Fruit fly (Drosophila melanogaster): Measurements from ENCODE around the gene Cpr97Eb.

DNA sequence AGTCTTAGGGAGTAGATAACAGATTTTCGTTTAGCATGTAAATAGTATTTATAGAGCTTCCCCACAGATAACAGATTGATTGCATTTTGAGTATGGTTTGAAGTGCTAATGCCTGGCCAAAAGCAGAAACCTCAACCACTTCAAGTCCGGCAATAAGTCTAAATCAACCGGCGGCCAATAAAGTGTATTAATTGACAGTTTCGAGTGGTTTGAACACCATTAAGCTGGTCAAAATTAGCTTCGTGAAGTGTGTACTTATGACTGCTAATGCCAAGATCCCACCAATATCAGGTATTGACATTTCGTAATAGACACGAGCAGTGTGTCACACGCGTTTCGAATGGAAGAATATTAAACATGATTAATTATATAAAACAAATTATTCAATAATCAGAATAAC, 14.5 kb upstream of the Cpr97Eb start:
- TF ChIP-seq sc (optimal IDR thresholded peaks at IDR 0.05) = no peak
- TF ChIP-seq sc (GFP tag; optimal IDR thresholded peaks at IDR 0.05) = no peak
- no peak for TF ChIP-seq CG16863 (GFP tag; optimal IDR thresholded peaks at IDR 0.05)
- TF ChIP-seq Bteb2 (GFP tag; optimal IDR thresholded peaks at IDR 0.05) = no peak
- no peak for TF ChIP-seq run (tag; optimal IDR thresholded peaks at IDR 0.05)
- TF ChIP-seq CG18262 (tag; optimal IDR thresholded peaks at IDR 0.05) = no peak
- TF ChIP-seq CoRest (tag; optimal IDR thresholded peaks at IDR 0.05) = no peak
